Worm (Caenorhabditis elegans) whole organism, mixed stage, embryonic: ENCODE results near the gene srr-6.

Source experiments
- ceh-43 ChIP-seq: fragments of 200-800 bp; sonication (Bioruptor generic); optimal IDR thresholded peaks from 2 replicates; lab custom pipeline; 2018; ENCODE audit warnings: mild to moderate bottlenecking, missing genetic modification characterization, moderate library complexity, missing compliant biosample characterization
- ceh-83 ChIP-seq: fragments of 200-800 bp; sonication (Bioruptor generic); optimal IDR thresholded peaks from 2 replicates; lab custom pipeline; 2018; ENCODE audit warnings: mild to moderate bottlenecking, missing genetic modification characterization, missing compliant biosample characterization
- cnd-1 ChIP-seq: fragments of 200-800 bp; sonication (Bioruptor generic); optimal IDR thresholded peaks from 2 replicates; lab custom pipeline; 2018; ENCODE audit warnings: mild to moderate bottlenecking, missing genetic modification characterization, missing compliant biosample characterization
- elt-1 ChIP-seq: sonication (generic microtip); optimal IDR thresholded peaks from 2 replicates; lab custom pipeline; 2017; ENCODE audit warnings: missing genetic modification characterization, mild to moderate bottlenecking, missing compliant biosample characterization, antibody characterized with exemption, moderate library complexity, borderline replicate concordance; ENCODE audit not compliant: insufficient read depth
- elt-3 ChIP-seq: fragments of 150-350 bp; optimal IDR thresholded peaks from 2 replicates; lab custom pipeline; 2014; ENCODE audit warnings: missing biosample characterization, missing genetic modification characterization
- ham-2 ChIP-seq: fragments of 200-800 bp; sonication (Bioruptor generic); optimal IDR thresholded peaks from 2 replicates; lab custom pipeline; 2018; ENCODE audit warnings: mild to moderate bottlenecking, missing genetic modification characterization, missing compliant biosample characterization
- nhr-237 ChIP-seq: fragments of 150-350 bp; optimal IDR thresholded peaks from 2 replicates; lab custom pipeline; 2014; ENCODE audit warnings: missing biosample characterization, missing genetic modification characterization
- nhr-76 ChIP-seq: sonication (generic microtip); optimal IDR thresholded peaks from 2 replicates; lab custom pipeline; 2017; ENCODE audit warnings: missing biosample characterization, missing genetic modification characterization
- pha-4 ChIP-seq: fragments of 150-350 bp; optimal IDR thresholded peaks from 2 replicates; lab custom pipeline; 2018; ENCODE audit warnings: missing biosample characterization, missing genetic modification reagents, missing genetic modification characterization
- snpc-4 ChIP-seq: fragments of 150-350 bp; optimal IDR thresholded peaks from 2 replicates; lab custom pipeline; 2014; ENCODE audit warnings: missing biosample characterization, missing genetic modification characterization
- unc-39 ChIP-seq: fragments of 150-350 bp; optimal IDR thresholded peaks from 2 replicates; lab custom pipeline; 2014; ENCODE audit warnings: missing biosample characterization, missing genetic modification characterization
- unc-62 ChIP-seq: fragments of 150-350 bp; optimal IDR thresholded peaks from 2 replicates; lab custom pipeline; 2014; ENCODE audit warnings: missing biosample characterization, missing genetic modification reagents, missing genetic modification characterization

- TF ChIP-seq ham-2 (no peak), elt-3 (tag; lab: Kevin White, UChicago) (no peak), elt-1 (tag; lab: Kevin White, UChicago) (no peak), nhr-237 (tag; lab: Kevin White, UChicago) (no peak), snpc-4 (tag; lab: Kevin White, UChicago) (no peak), nhr-76 (no peak), unc-62 (GFP tag; lab: Kevin White, UChicago) (no peak), pha-4 (tag; lab: Kevin White, UChicago) (no peak), ceh-83 (no peak), unc-39 (tag; lab: Kevin White, UChicago) (no peak), ceh-43 (GFP tag; lab: Kevin White, UChicago) (no peak), cnd-1 (tag; lab: Kevin White, UChicago) (no peak)
These were observed 18.1 kb downstream of the srr-6 start, which contains the start of gene swt-7 for ce11 chrV:5030715-5031114.
